Fruit fly (Drosophila melanogaster): ENCODE results near the gene CG32473.

Gene CG32473

dm6 chr3R:13264061-13264661 is 38.3 kb upstream of the CG32473 start, which contains the start of gene Ravus:
TSS of gene Ravus (minus strand) at chr3R:13264061.
- TF ChIP-seq sage (GFP tag; optimal IDR thresholded peaks at IDR 0.05) (no peak), Myc (optimal IDR thresholded peaks at IDR 0.05) (peak; percentile 42), CG32264 (GFP tag; optimal IDR thresholded peaks at IDR 0.05) (no peak), jim (GFP tag; optimal IDR thresholded peaks at IDR 0.05) (no peak), Abd-B (GFP tag; optimal IDR thresholded peaks at IDR 0.05) (no peak), Hnf4 (GFP tag; optimal IDR thresholded peaks at IDR 0.05) (no peak), OdsH (GFP tag; optimal IDR thresholded peaks at IDR 0.05) (peak; percentile 50), Rel (GFP tag; optimal IDR thresholded peaks at IDR 0.05) (no peak), Rel (tag; optimal IDR thresholded peaks at IDR 0.05) (peak; percentile 29), Dif (GFP tag; optimal IDR thresholded peaks at IDR 0.05; ENCODE audit: partially characterized antibody) (no peak), sv (GFP tag; optimal IDR thresholded peaks at IDR 0.05) (peak; percentile 46), woc (GFP tag; optimal IDR thresholded peaks at IDR 0.05) (no peak), lola (GFP tag; optimal IDR thresholded peaks at IDR 0.05) (no peak), CrebA (GFP tag; optimal IDR thresholded peaks at IDR 0.05; ENCODE audit: borderline replicate concordance) (no peak), HLH106 (tag; optimal IDR thresholded peaks at IDR 0.05) (peak; percentile 75), Mio (GFP tag; optimal IDR thresholded peaks at IDR 0.05) (no peak), fru (GFP tag; optimal IDR thresholded peaks at IDR 0.05) (no peak), usp (GFP tag; optimal IDR thresholded peaks at IDR 0.05) (no peak), h (GFP tag; optimal IDR thresholded peaks at IDR 0.05) (no peak), dsf (GFP tag; optimal IDR thresholded peaks at IDR 0.05; ENCODE audit: borderline replicate concordance) (no peak), ey (GFP tag; optimal IDR thresholded peaks at IDR 0.05) (peak; percentile 59), tai (GFP tag; optimal IDR thresholded peaks at IDR 0.05) (no peak), Sp1 (GFP tag; optimal IDR thresholded peaks at IDR 0.05) (peak; percentile 66), Jra (GFP tag; optimal IDR thresholded peaks at IDR 0.05) (no peak), dl (GFP tag; optimal IDR thresholded peaks at IDR 0.05; ENCODE audit: insufficient read depth in 1 of 2, partially characterized antibody in 2 of 2) (no peak), Vsx2 (GFP tag; optimal IDR thresholded peaks at IDR 0.05; ENCODE audit: partially characterized antibody) (no peak), N (GFP tag; optimal IDR thresholded peaks at IDR 0.05) (no peak), pan (optimal IDR thresholded peaks at IDR 0.05) (no peak), foxo (GFP tag; optimal IDR thresholded peaks at IDR 0.05) (peak in 1 of 2 experiments; percentile 65), Hr83 (GFP tag; optimal IDR thresholded peaks at IDR 0.05; ENCODE audit: poor library complexity, severe bottlenecking) (no peak), GATAd (GFP tag; optimal IDR thresholded peaks at IDR 0.05) (no peak), psq (GFP tag; optimal IDR thresholded peaks at IDR 0.05) (peak; percentile 38), Hr78 (GFP tag; optimal IDR thresholded peaks at IDR 0.05) (no peak), brk (GFP tag; optimal IDR thresholded peaks at IDR 0.05) (no peak), rgr (GFP tag; optimal IDR thresholded peaks at IDR 0.05) (peak; percentile 70), br (GFP tag; optimal IDR thresholded peaks at IDR 0.05) (peak; percentile 41), dmrt93B (GFP tag; optimal IDR thresholded peaks at IDR 0.05) (no peak), Dfd (GFP tag; optimal IDR thresholded peaks at IDR 0.05) (no peak), CG9705 (GFP tag; optimal IDR thresholded peaks at IDR 0.05) (peak; percentile 68)

dm6 chr3R:13270648-13271047 is 31.8 kb upstream of the CG32473 start:
- no peak for TF ChIP-seq Myc (optimal IDR thresholded peaks at IDR 0.05)
- TF ChIP-seq Rel (GFP tag; optimal IDR thresholded peaks at IDR 0.05): no peak
- TF ChIP-seq Rel (tag; optimal IDR thresholded peaks at IDR 0.05): peak; percentile 99

DNA sequence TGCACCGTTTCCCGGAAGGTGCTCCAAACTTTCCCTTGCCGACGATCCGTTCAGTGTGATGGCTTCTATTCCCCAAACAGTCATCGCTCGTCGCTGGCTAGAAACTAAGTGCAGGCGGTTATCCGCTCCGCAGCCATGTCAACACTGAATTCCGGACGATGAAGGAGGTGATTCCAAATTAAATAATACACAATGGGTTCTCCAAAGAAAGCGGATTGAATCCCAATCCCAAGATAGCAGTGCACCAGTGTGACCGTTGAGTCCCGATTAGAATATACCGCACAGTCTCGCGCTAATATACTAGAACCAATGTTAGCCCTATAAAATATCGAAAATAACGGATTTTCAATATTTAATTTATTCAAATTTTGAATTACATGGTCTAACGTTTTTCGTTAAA is 30.7 kb upstream of the CG32473 start, which contains the start of gene TBC1D5:
Gene TBC1D5, minus strand, starts transcription at position 254 of the 400 bp plus-strand sequence.
- TF ChIP-seq Hr83 (GFP tag; optimal IDR thresholded peaks at IDR 0.05; ENCODE audit: poor library complexity, severe bottlenecking): peak; percentile 43
- TF ChIP-seq rgr (GFP tag; optimal IDR thresholded peaks at IDR 0.05): no peak
- no peak for TF ChIP-seq jim (GFP tag; optimal IDR thresholded peaks at IDR 0.05)
- no peak for TF ChIP-seq Rel (GFP tag; optimal IDR thresholded peaks at IDR 0.05)
- peak; percentile 74 for TF ChIP-seq Rel (tag; optimal IDR thresholded peaks at IDR 0.05)
